Worm (Caenorhabditis elegans) whole organism, L1 larva: ENCODE measurements around the gene unc-49.

Experiments
- aly-2 ChIP-seq: fragments of 150-350 bp; optimal IDR thresholded peaks from 2 replicates; lab custom pipeline; 2014; ENCODE audit warnings: missing biosample characterization, missing genetic modification characterization
- ets-5 ChIP-seq: fragments of 200-800 bp; sonication (Bioruptor generic); IDR thresholded peaks from 2 replicates; pipeline ENCODE4 v1.3.6; 2022; ENCODE audit warnings: missing genetic modification characterization, missing compliant biosample characterization
- fos-1 ChIP-seq: fragments of 150-350 bp; optimal IDR thresholded peaks from 2 replicates; lab custom pipeline; 2014; ENCODE audit warnings: missing biosample characterization, missing genetic modification characterization
- lsy-2 ChIP-seq, 2 experiments: fragments of 150-350 bp; optimal IDR thresholded peaks; 2 replicates each; lab custom pipeline; 2014; ENCODE audit warnings: missing biosample characterization in 2 of 2, missing genetic modification characterization in 2 of 2
- nhr-11 ChIP-seq: fragments of 150-350 bp; optimal IDR thresholded peaks from 2 replicates; lab custom pipeline; 2014; ENCODE audit warnings: missing biosample characterization, missing genetic modification characterization
- nhr-19 ChIP-seq: fragments of 200-800 bp; sonication (Bioruptor generic); conservative IDR thresholded peaks from 2 replicates; pipeline ENCODE4 v1.3.6; 2022; ENCODE audit warnings: missing genetic modification characterization, missing compliant biosample characterization
- nhr-20 ChIP-seq: sonication (generic microtip); optimal IDR thresholded peaks from 2 replicates; lab custom pipeline; 2016; ENCODE audit warnings: mild to moderate bottlenecking, missing genetic modification characterization, missing compliant biosample characterization
- nhr-237 ChIP-seq: fragments of 150-350 bp; optimal IDR thresholded peaks from 2 replicates; lab custom pipeline; 2014; ENCODE audit warnings: missing biosample characterization, missing genetic modification characterization
- nhr-28 ChIP-seq: fragments of 150-350 bp; optimal IDR thresholded peaks from 2 replicates; lab custom pipeline; 2014; ENCODE audit warnings: missing biosample characterization, missing genetic modification characterization
- nhr-90 ChIP-seq: sonication (generic microtip); optimal IDR thresholded peaks from 2 replicates; lab custom pipeline; 2016; ENCODE audit warnings: mild to moderate bottlenecking, missing genetic modification characterization, missing compliant biosample characterization; ENCODE audit not compliant: poor library complexity
- sptf-1 ChIP-seq: fragments of 150-350 bp; optimal IDR thresholded peaks from 2 replicates; lab custom pipeline; 2014; ENCODE audit warnings: missing biosample characterization, missing genetic modification characterization
- unc-62 ChIP-seq: fragments of 150-350 bp; optimal IDR thresholded peaks from 2 replicates; lab custom pipeline; 2014; ENCODE audit warnings: missing biosample characterization, missing genetic modification reagents, missing genetic modification characterization
- unc-86 ChIP-seq: sonication (generic microtip); optimal IDR thresholded peaks from 2 replicates; lab custom pipeline; 2016; ENCODE audit warnings: missing genetic modification characterization, missing compliant biosample characterization
- ztf-11 ChIP-seq, 2 experiments: sonication (generic microtip); optimal IDR thresholded peaks; 2 replicates each; lab custom pipeline; 2016 to 2017; ENCODE audit warnings: missing genetic modification characterization in 2 of 2, missing biosample characterization in 1 of 2, missing compliant biosample characterization in 1 of 2

DNA sequence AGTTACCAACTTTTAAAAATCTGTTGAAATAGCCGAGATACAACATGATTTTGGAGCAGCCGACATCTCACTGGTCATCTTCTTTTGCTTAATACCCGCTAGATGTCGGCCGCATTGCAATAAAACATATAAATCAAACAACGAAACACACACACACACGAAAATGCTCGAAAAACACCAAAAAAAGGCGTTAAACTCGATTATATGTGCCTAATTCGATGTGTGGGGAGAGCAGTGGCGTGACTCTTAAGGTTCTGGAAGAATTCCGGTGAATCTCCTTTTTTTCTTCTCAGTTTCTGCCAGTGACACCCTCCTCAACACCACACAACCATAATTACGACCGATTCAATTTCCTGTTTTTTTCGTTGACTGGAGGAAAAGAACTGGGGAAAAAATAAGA is 59.6 kb downstream of the unc-49 start:
- TF ChIP-seq lsy-2 (tag; optimal IDR thresholded peaks at IDR 0.05; lab: Kevin White, UChicago) = no peak
- TF ChIP-seq sptf-1 (tag; lab: Kevin White, UChicago) = no peak
- TF ChIP-seq unc-62 (GFP tag; lab: Kevin White, UChicago) = no peak
- no peak for TF ChIP-seq fos-1
- no peak for TF ChIP-seq aly-2 (tag; lab: Kevin White, UChicago)
- TF ChIP-seq nhr-90 = no peak
- TF ChIP-seq nhr-11 (tag; lab: Kevin White, UChicago) = no peak
- TF ChIP-seq ets-5 (GFP tag; lab: Robert Waterston, UW) = no peak
- no peak for TF ChIP-seq nhr-19 (GFP tag; lab: Robert Waterston, UW)
- no peak for TF ChIP-seq nhr-28 (tag; lab: Kevin White, UChicago)
- no peak for TF ChIP-seq nhr-237 (tag; lab: Kevin White, UChicago)
- no peak for TF ChIP-seq unc-86 (tag; lab: Kevin White, UChicago)
- no peak for TF ChIP-seq ztf-11 (tag; optimal IDR thresholded peaks at IDR 0.05; lab: Kevin White, UChicago)
- no peak for TF ChIP-seq nhr-20 (tag; lab: Kevin White, UChicago)
